Worm (Caenorhabditis elegans) whole organism, midembryonic: ENCODE data around the gene fbxb-54.
A peak's percentile ranks its signal among the peaks of the same experiment; 100 is the strongest.
"Not testable (repeated sequence)": the region's sequence is repeated elsewhere in the genome, so short reads cannot be mapped to it uniquely, and the experiment has no call there.

Experiments used
- T22C8.4 ChIP-seq: fragments of 200-800 bp; sonication (Bioruptor generic); IDR thresholded peaks from 2 replicates; pipeline ENCODE4 v1.3.6; 2022; ENCODE audit warnings: missing genetic modification characterization, missing compliant biosample characterization
- cog-1 ChIP-seq: sonication (generic microtip); optimal IDR thresholded peaks from 2 replicates; lab custom pipeline; 2016; ENCODE audit warnings: missing genetic modification characterization, missing compliant biosample characterization
- flt-1 ChIP-seq: fragments of 200-800 bp; sonication (Bioruptor generic); IDR thresholded peaks from 2 replicates; pipeline ENCODE4 v1.3.6; 2022; ENCODE audit warnings: missing genetic modification characterization, missing compliant biosample characterization
- klf-2 ChIP-seq: fragments of 200-800 bp; sonication (Bioruptor generic); conservative IDR thresholded peaks from 2 replicates; pipeline ENCODE4 v1.3.6; 2022; ENCODE audit warnings: missing genetic modification reagents, missing genetic modification characterization, missing compliant biosample characterization
- med-1 ChIP-seq: sonication (generic microtip); optimal IDR thresholded peaks from 2 replicates; lab custom pipeline; 2017; ENCODE audit warnings: missing genetic modification characterization, mild to moderate bottlenecking, missing compliant biosample characterization, antibody characterized with exemption, missing genetic modification reagents; ENCODE audit not compliant: insufficient read depth
- ref-1 ChIP-seq: fragments of 200-800 bp; sonication (Bioruptor generic); conservative IDR thresholded peaks from 2 replicates; pipeline ENCODE4 v1.3.6; 2022; ENCODE audit warnings: missing genetic modification reagents, missing genetic modification characterization, missing compliant biosample characterization
- tab-1 ChIP-seq: fragments of 200-800 bp; sonication (Bioruptor generic); IDR thresholded peaks from 2 replicates; pipeline ENCODE4 v1.3.6; 2022; ENCODE audit warnings: missing genetic modification characterization, missing compliant biosample characterization
- ztf-23 ChIP-seq: fragments of 200-800 bp; sonication (Bioruptor generic); IDR thresholded peaks from 2 replicates; pipeline ENCODE4 v1.3.6; 2022; ENCODE audit warnings: missing genetic modification reagents, missing genetic modification characterization, missing compliant biosample characterization
- ztf-29 ChIP-seq: fragments of 200-800 bp; sonication (Bioruptor generic); IDR thresholded peaks from 2 replicates; pipeline ENCODE4 v1.3.6; 2022; ENCODE audit warnings: missing genetic modification reagents, missing genetic modification characterization, missing compliant biosample characterization

The fbxb-54 gene

DNA sequence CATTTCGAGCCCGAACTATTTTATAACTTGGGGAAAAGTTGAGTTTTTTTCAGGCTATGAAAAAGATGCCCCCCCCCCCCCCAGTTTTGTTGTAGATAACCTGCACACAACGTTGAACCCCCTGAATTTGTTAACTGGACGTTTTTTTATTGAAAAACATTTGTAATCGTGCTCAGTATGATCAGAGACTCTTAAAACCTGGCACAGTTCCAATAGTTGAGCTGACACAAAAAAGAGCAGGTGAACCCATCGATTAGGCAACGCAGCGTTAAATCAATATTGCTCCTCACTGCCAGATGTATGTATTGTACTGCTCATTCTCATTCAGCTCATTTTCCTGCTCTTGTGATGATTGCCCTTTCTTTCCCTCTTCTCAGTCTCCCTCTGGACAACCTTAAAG is 10.5 kb downstream of the fbxb-54 start, which contains the start of gene K05F6.12:
Gene K05F6.12 (plus strand): TSS at position 301 of the 400 bp plus-strand sequence.
- no peak for TF ChIP-seq cog-1 (tag; lab: Kevin White, UChicago)
- TF ChIP-seq ref-1 (GFP tag; lab: Robert Waterston, UW), result no peak
- TF ChIP-seq klf-2 (GFP tag; lab: Robert Waterston, UW), result no peak
- TF ChIP-seq ztf-29 (GFP tag; lab: Robert Waterston, UW), result no peak

DNA sequence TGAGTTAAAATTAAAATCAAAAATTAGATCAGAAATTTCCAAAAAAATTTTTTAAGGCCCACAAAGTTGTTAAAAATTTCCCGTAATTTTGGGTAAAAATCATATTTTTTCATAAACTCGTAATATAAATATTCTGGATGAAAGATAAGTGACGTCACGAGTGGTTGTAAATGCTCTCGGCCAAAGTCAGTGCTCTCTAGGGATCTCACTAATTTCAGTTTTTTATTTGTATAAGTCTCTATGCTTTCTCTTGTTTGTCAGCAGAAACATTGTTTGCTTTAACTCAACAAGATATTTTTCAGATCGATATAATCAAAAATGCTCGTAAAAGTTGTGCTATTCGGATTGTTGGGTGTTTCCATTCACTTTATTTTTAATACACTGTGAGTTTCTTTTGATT is 12.9 kb downstream of the fbxb-54 start, which contains the start of gene K05F6.4:
Gene K05F6.4 (plus strand): TSS at position 301 of the 400 bp plus-strand sequence.
- TF ChIP-seq med-1 (GFP tag; lab: Kevin White, UChicago); klf-2 (GFP tag; lab: Robert Waterston, UW); cog-1 (tag; lab: Kevin White, UChicago): not testable (repeated sequence)

DNA sequence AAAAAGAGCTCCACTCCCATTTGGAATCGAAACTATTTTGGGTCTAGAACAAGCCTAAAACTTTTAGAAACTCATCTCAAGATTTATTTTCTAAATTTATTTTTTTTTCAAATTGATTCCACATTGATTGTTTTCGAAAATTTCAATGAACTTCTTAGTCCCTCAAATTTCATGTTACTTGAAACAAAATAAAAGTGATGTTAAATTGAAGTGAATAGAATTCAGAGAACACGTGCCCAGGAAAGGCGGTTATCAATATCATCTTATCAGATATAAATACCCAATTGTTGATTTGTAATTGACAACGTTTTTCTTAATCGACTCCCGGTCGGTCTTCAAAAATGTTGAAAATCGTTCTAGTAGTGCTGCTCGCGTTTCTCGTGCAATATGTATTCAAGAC is 15.5 kb downstream of the fbxb-54 start, which contains the start of gene poml-4:
Gene poml-4 (plus strand): TSS at position 301 of the 400 bp plus-strand sequence.
- TF ChIP-seq tab-1, T22C8.4, flt-1 (GFP tag; lab: Robert Waterston, UW): not testable (repeated sequence)

DNA sequence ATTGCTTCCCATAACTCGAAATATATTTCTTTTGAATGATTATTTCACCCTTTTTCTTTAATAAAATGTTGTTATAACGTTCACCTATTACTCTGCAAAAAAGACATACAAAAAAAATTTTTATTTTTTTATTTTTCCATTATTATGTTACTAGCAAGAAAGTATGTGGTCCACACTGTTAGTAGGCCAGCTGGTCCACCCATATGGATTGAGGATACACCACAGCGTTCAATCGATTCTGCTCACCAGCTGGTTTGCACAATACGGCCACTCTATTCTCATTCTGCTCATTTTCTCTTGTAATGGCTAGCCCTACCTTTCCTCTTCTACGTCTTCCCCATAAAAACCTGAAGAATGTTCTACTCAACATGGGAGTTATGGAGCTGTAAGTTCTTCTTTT is 17.5 kb downstream of the fbxb-54 start, which contains the start of gene fbxb-44:
Gene fbxb-44 (plus strand): TSS at position 301 of the 400 bp plus-strand sequence.
- no peak for TF ChIP-seq ztf-23 (GFP tag; lab: Robert Waterston, UW)
- TF ChIP-seq cog-1 (tag; lab: Kevin White, UChicago), result no peak
- TF ChIP-seq T22C8.4 (GFP tag; lab: Robert Waterston, UW), result no peak
- TF ChIP-seq ref-1 (GFP tag; lab: Robert Waterston, UW), result no peak
- no peak for TF ChIP-seq flt-1 (GFP tag; lab: Robert Waterston, UW)
- no peak for TF ChIP-seq med-1 (GFP tag; lab: Kevin White, UChicago)
- TF ChIP-seq klf-2 (GFP tag; lab: Robert Waterston, UW), result no peak
- no peak for TF ChIP-seq ztf-29 (GFP tag; lab: Robert Waterston, UW)
- TF ChIP-seq tab-1 (GFP tag; lab: Robert Waterston, UW), result no peak

DNA sequence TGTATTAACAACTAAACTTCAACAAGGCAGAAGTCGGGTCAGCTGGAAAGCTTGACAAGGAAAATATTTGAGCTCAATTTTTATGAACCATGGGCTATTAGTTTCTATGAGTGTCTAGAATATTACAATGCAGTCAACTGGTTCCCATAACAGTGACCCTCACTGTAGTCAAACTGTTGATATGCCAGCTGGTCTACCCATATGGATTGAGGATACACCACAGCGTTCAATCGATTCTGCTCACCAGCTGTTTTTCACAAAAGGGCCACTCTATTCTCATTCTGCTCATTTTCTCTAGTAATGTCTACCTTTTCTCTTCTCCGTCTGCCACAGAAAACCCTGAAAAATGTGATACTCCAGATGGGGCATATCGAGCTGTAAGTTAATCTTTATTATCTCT is 18.8 kb downstream of the fbxb-54 start, which contains the start of gene fbxb-42:
Gene fbxb-42 (plus strand): TSS at position 301 of the 400 bp plus-strand sequence.
- TF ChIP-seq ref-1 (GFP tag; lab: Robert Waterston, UW), result no peak

DNA sequence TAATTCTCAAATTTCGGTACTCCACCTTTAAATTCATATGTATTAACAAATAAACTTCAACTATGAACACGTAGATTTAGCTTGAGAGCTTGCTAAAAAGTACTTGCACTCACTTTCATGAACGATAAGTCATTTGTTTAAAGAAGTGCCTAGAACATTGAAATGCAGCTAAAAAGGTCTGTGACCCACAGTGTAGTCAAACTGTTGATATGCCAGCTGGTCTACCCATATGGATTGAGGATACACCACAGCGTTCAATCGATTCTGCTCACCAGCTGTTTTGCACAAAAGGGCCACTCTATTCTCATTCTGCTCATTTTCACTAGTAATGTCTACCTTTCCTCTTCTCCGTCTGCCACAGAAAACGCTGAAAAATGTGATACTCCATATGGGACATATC is 20.2 kb downstream of the fbxb-54 start, which contains the start of gene fbxb-43:
Gene fbxb-43 (plus strand): TSS at position 301 of the 400 bp plus-strand sequence.
- TF ChIP-seq tab-1 (GFP tag; lab: Robert Waterston, UW) (no peak), med-1 (GFP tag; lab: Kevin White, UChicago) (no peak), T22C8.4 (GFP tag; lab: Robert Waterston, UW) (no peak), ztf-29 (GFP tag; lab: Robert Waterston, UW) (no peak), klf-2 (GFP tag; lab: Robert Waterston, UW) (no peak), ztf-23 (GFP tag; lab: Robert Waterston, UW) (no peak)

DNA sequence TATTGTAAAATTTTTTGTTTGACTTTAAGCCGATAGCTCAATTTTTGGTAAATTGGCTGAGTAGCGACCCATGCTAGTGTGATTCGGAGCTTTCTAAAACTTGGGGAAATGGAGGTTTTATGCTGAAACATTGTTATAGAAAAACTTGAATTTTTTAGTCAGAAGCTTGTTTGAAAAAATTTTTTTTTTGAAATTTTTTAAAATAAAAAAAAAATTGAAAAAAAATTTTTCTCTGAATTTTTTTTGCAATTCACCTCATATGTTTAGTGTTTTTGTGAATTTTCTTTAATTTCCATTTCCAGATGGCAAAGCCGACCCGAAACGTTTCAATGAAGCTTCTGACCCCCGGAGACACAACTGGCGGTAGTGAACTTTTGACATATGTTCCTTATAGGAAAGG is 27.1 kb downstream of the fbxb-54 start, which contains the start of gene Y51H7BR.4:
Gene Y51H7BR.4 (plus strand): TSS at position 301 of the 400 bp plus-strand sequence.
- TF ChIP-seq flt-1 (GFP tag; lab: Robert Waterston, UW) (no peak), ztf-29 (GFP tag; lab: Robert Waterston, UW) (no peak), cog-1 (tag; lab: Kevin White, UChicago) (no peak), klf-2 (GFP tag; lab: Robert Waterston, UW) (no peak)

DNA sequence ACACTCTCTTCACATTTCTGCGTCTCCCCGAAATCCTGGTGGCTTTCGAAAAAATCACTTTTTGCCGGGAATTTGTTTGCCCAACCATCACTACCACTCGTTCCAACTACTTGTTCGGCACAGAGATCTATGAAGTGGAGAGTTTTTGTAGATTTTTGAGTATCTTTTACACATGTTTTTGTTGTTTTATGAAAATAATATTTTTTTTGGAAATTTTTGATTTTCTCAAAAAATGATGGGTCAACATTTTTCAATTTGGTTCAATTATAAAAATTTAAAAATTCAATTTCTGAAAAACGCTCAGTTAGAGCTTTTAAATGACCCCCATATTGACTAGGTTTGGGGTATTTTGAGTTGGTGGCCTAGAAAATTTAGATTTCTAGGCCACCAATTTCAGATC is 30.6 kb downstream of the fbxb-54 start, which contains the start of gene Y51H7BR.7:
Gene Y51H7BR.7 (minus strand): TSS at position 101 of the 400 bp plus-strand sequence.
- TF ChIP-seq ztf-23 (GFP tag; lab: Robert Waterston, UW), result no peak
- TF ChIP-seq ref-1 (GFP tag; lab: Robert Waterston, UW), result no peak

DNA sequence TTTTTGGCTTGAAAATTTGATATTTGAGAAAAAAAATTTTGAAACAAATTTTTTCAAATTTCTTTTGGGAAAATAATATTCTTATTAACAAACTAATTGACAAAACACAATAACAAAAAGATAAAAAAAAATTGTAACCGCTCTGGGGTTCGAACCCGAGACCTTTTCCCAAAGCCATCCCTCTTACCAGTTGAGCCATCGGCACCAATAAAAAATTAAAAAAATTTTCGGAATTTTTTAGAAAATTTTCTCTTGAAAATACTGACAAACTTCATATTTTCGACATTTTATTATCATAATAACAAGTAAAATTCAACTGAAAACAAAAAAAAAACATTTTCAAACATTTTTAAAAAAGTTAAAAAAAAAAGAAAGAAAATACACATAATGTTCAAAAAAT is 34.2 kb downstream of the fbxb-54 start:
- TF ChIP-seq ztf-23 (GFP tag; lab: Robert Waterston, UW), result no peak
- TF ChIP-seq klf-2 (GFP tag; lab: Robert Waterston, UW), result no peak
- no peak for TF ChIP-seq tab-1 (GFP tag; lab: Robert Waterston, UW)
- no peak for TF ChIP-seq T22C8.4 (GFP tag; lab: Robert Waterston, UW)
- no peak for TF ChIP-seq ref-1 (GFP tag; lab: Robert Waterston, UW)
- TF ChIP-seq ztf-29 (GFP tag; lab: Robert Waterston, UW), result no peak
- no peak for TF ChIP-seq cog-1 (tag; lab: Kevin White, UChicago)
- TF ChIP-seq med-1 (GFP tag; lab: Kevin White, UChicago), result no peak
- no peak for TF ChIP-seq flt-1 (GFP tag; lab: Robert Waterston, UW)

DNA sequence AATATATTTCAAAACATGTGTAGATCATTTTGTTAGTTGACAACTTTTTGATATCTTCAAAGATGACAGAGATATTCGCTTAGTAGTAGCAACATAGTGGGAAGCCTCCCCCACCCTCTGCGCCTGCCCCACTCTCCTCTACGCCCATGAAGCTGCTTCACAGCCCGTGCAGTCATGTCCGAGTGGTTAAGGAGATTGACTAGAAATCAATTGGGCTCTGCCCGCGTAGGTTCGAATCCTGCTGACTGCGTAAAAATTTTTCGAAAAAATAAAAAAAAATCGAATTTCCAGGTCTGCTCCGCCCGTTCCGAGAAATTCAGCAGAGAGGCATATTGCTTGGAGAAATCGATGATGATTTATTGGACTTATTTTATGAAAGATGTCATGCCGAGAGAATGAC is 36.2 kb downstream of the fbxb-54 start:
- no peak for TF ChIP-seq ref-1 (GFP tag; lab: Robert Waterston, UW)
- TF ChIP-seq ztf-23 (GFP tag; lab: Robert Waterston, UW), result peak; percentile 12; the same call in 1 of the 2 replicates
- peak; percentile 69; the same call in 1 of the 2 replicates for TF ChIP-seq tab-1 (GFP tag; lab: Robert Waterston, UW)
- TF ChIP-seq flt-1 (GFP tag; lab: Robert Waterston, UW), result 0 out of 2 replicates have a peak, but pooled peaks have one; percentile 23
